Fruit fly (Drosophila melanogaster): ENCODE measurements around the gene CG2694.

Gene CG2694

DNA sequence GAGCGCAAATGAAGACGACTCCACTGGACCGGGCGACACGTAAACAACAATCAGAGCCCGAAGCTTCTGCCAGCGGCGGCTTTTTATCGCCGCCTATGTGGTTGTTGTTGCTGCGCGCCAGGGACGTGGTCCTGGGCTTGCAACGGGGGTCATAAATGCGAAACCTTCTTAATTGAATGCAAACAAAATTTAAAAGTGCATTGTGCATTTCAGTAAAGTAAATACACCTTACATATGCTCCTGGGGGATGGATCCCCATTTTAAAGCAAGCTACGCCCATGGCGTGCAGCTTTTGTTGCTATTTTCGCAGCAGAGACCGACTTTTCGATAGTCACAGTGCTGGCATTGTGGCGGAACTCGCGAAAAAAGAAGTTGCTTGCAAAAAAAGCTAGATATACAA lies 10.2 kb upstream of the CG2694 start, which contains the start of gene Ugalt (continued):
- TF ChIP-seq CG11695 (GFP tag; IDR thresholded peaks at IDR 0.05) (peak; percentile 100), CG7928 (GFP tag; optimal IDR thresholded peaks at IDR 0.05) (peak; percentile 96), crol (GFP tag; IDR thresholded peaks at IDR 0.05) (peak; percentile 97), CG7271 (tag; optimal IDR thresholded peaks at IDR 0.05) (peak; percentile 100), bcd (GFP tag; optimal IDR thresholded peaks at IDR 0.05) (peak; percentile 100), lab (GFP tag; optimal IDR thresholded peaks at IDR 0.05) (peak; percentile 100), eve (GFP tag; optimal IDR thresholded peaks at IDR 0.05) (peak in 1 of 2 experiments; percentile 85), CG8478 (optimal IDR thresholded peaks at IDR 0.05) (no peak), Dip2 (GFP tag; IDR thresholded peaks at IDR 0.05) (peak; percentile 88), CG8924 (tag; optimal IDR thresholded peaks at IDR 0.05) (peak; percentile 100), pros (GFP tag; optimal IDR thresholded peaks at IDR 0.05) (peak; percentile 95), seq (GFP tag; IDR thresholded peaks at IDR 0.05) (peak; percentile 100), Hmx (GFP tag; optimal IDR thresholded peaks at IDR 0.05) (peak; percentile 99), CG3847 (GFP tag; IDR thresholded peaks at IDR 0.05) (peak; percentile 100), GATAe (GFP tag; conservative IDR thresholded peaks at IDR 0.05) (peak; percentile 100), Dip3 (GFP tag; optimal IDR thresholded peaks at IDR 0.05) (peak; percentile 100), luna (GFP tag; optimal IDR thresholded peaks at IDR 0.05) (peak; percentile 100), ap (GFP tag; IDR thresholded peaks at IDR 0.05) (peak; percentile 100), CG6654 (GFP tag; optimal IDR thresholded peaks at IDR 0.05) (peak; percentile 98), Ssrp (tag; optimal IDR thresholded peaks at IDR 0.05) (peak; percentile 100), tx (GFP tag; optimal IDR thresholded peaks at IDR 0.05) (peak; percentile 100), gcm2 (GFP tag; optimal IDR thresholded peaks at IDR 0.05) (peak; percentile 100), Xrp1 (GFP tag; IDR thresholded peaks at IDR 0.05) (peak; percentile 100), NC2β (GFP tag; optimal IDR thresholded peaks at IDR 0.05) (peak; percentile 100), HmgD (GFP tag; optimal IDR thresholded peaks at IDR 0.05) (peak; percentile 100), Ravus (GFP tag; IDR thresholded peaks at IDR 0.05) (peak; percentile 100), CG6175 (GFP tag; IDR thresholded peaks at IDR 0.05) (peak; percentile 100), Usf (GFP tag; optimal IDR thresholded peaks at IDR 0.05) (peak; percentile 100), Max (GFP tag; optimal IDR thresholded peaks at IDR 0.05) (peak; percentile 100), so (GFP tag; IDR thresholded peaks at IDR 0.05) (peak; percentile 100), Gsc (GFP tag; IDR thresholded peaks at IDR 0.05) (peak; percentile 100), gsb-n (tag; optimal IDR thresholded peaks at IDR 0.05) (peak; percentile 100), CG17385 (GFP tag; optimal IDR thresholded peaks at IDR 0.05) (peak; percentile 100), NK7.1 (GFP tag; optimal IDR thresholded peaks at IDR 0.05) (peak; percentile 100), MBD-R2 (GFP tag; IDR thresholded peaks at IDR 0.05) (peak; percentile 100), PHDP (tag; optimal IDR thresholded peaks at IDR 0.05) (peak; percentile 100), pho (GFP tag; optimal IDR thresholded peaks at IDR 0.05) (peak; percentile 100), CG8765 (GFP tag; IDR thresholded peaks at IDR 0.05) (peak; percentile 100), lov (optimal IDR thresholded peaks at IDR 0.05) (no peak), lov (GFP tag; IDR thresholded peaks at IDR 0.05) (peak; percentile 100), Kr (GFP tag; optimal IDR thresholded peaks at IDR 0.05) (peak; percentile 96), H15 (GFP tag; IDR thresholded peaks at IDR 0.05) (peak; percentile 100), kay (GFP tag; optimal IDR thresholded peaks at IDR 0.05) (peak; percentile 100), CG18476 (GFP tag; optimal IDR thresholded peaks at IDR 0.05) (peak; percentile 100), CG10321 (GFP tag; IDR thresholded peaks at IDR 0.05) (peak; percentile 94), oc (tag; optimal IDR thresholded peaks at IDR 0.05) (peak; percentile 100), sens-2 (GFP tag; IDR thresholded peaks at IDR 0.05) (peak; percentile 100), CG6854 (GFP tag; optimal IDR thresholded peaks at IDR 0.05) (peak; percentile 100), kah (GFP tag; optimal IDR thresholded peaks at IDR 0.05) (peak; percentile 100), Meics (GFP tag; optimal IDR thresholded peaks at IDR 0.05) (peak; percentile 100), CG9437 (GFP tag; optimal IDR thresholded peaks at IDR 0.05) (peak; percentile 97), az2 (GFP tag; optimal IDR thresholded peaks at IDR 0.05) (peak; percentile 100), crc (GFP tag; optimal IDR thresholded peaks at IDR 0.05) (peak; percentile 100)
